1 fruit fly cellular context compared by ENCODE assay signal in the genomic region with DNA sequence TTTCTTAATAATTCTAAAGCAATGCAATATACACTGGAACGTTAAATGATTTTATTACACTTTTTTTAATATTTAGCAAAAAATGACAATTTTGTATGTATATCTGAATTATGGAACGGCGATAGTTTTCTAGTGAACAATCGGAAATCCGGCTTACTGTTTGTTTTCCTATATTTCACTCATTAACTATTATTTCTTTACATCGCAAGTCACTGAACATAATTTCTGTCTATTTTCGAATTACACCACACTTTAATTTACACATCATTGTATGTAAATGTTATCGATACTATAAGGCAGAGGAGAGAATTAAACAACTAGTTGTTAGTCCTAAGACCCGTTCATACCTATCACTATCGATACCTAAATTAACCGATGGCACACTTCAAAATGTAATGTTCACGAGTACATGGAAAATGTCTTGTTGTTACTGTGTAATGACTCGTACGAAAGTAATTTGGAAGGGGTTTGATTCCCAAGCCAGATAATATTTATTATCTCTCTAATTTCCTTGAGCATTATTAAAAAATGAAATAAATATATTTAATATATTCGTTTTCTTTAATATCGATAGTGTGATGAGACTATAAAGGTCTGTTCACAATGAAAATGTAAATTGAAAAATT.
A peak's percentile ranks its signal among the peaks of the same experiment; 100 is the strongest.
TF ChIP-seq lines count a peak whose summit lies in the region.

A gene (minus strand): TSS at position 296 of the 626 bp plus-strand sequence.

TF ChIP-seq in whole organism, embryonic, 481 proteins besides CTCF, POLR2A, EP300 and RAD21 (continued from another document and continues in another):
- TF ChIP-seq CG30020 (tag; optimal IDR thresholded peaks at IDR 0.05; lab: Kevin White, UChicago) = peak; percentile 100
- peak; percentile 77 for TF ChIP-seq CG6791 (GFP tag; IDR thresholded peaks at IDR 0.05; lab: Robert Waterston, UW; ENCODE audit: partially characterized antibody)
- TF ChIP-seq trem (tag; optimal IDR thresholded peaks at IDR 0.05; lab: Kevin White, UChicago) = peak; percentile 79
- TF ChIP-seq CG9215 (GFP tag; IDR thresholded peaks at IDR 0.05; lab: Robert Waterston, UW) = peak; percentile 92
- peak; percentile 96 for TF ChIP-seq Aef1 (GFP tag; IDR thresholded peaks at IDR 0.05; lab: Robert Waterston, UW)
- TF ChIP-seq Bdp1 (GFP tag; optimal IDR thresholded peaks at IDR 0.05; lab: Kevin White, UChicago) = peak; percentile 47
- TF ChIP-seq sqz (GFP tag; optimal IDR thresholded peaks at IDR 0.05; lab: Kevin White, UChicago) = no peak
- TF ChIP-seq CkIIα-i1 (GFP tag; IDR thresholded peaks at IDR 0.05; lab: Robert Waterston, UW) = 0 out of 2 replicates have a peak, but pooled peaks have one; percentile 45
- TF ChIP-seq YL-1 (GFP tag; optimal IDR thresholded peaks at IDR 0.05; lab: Kevin White, UChicago) = no peak
- TF ChIP-seq bbx (GFP tag; IDR thresholded peaks at IDR 0.05; lab: Robert Waterston, UW; ENCODE audit: partially characterized antibody) = peak; percentile 67
- TF ChIP-seq mam (GFP tag; optimal IDR thresholded peaks at IDR 0.05; lab: Kevin White, UChicago) = peak; percentile 80
- TF ChIP-seq pum (GFP tag; optimal IDR thresholded peaks at IDR 0.05; lab: Kevin White, UChicago) = peak; percentile 51
- TF ChIP-seq slbo (GFP tag; IDR thresholded peaks at IDR 0.05; lab: Robert Waterston, UW) = peak; percentile 98
- TF ChIP-seq NFAT (GFP tag; IDR thresholded peaks at IDR 0.05; lab: Robert Waterston, UW) = peak; percentile 95
- TF ChIP-seq lola (GFP tag; optimal IDR thresholded peaks at IDR 0.05; lab: Kevin White, UChicago) = peak in 2 of 3 experiments; percentile 76 to 83
- peak; percentile 94 for TF ChIP-seq E2f1 (GFP tag; IDR thresholded peaks at IDR 0.05; lab: Robert Waterston, UW)
- peak; percentile 81 for TF ChIP-seq CG15514 (GFP tag; optimal IDR thresholded peaks at IDR 0.05; lab: Kevin White, UChicago)
- TF ChIP-seq nom (GFP tag; optimal IDR thresholded peaks at IDR 0.05; lab: Kevin White, UChicago) = no peak
- no peak; the same call in 1 of the 2 replicates for TF ChIP-seq Lim3 (GFP tag; IDR thresholded peaks at IDR 0.05; lab: Robert Waterston, UW)
- peak; percentile 72 for TF ChIP-seq CG12299 (tag; optimal IDR thresholded peaks at IDR 0.05; lab: Kevin White, UChicago)
- TF ChIP-seq bowl (GFP tag; IDR thresholded peaks at IDR 0.05; lab: Robert Waterston, UW) = 0 out of 2 replicates have a peak, but pooled peaks have one; percentile 39
- TF ChIP-seq Sry-δ (GFP tag; optimal IDR thresholded peaks at IDR 0.05; lab: Kevin White, UChicago) = peak; percentile 80
- peak; percentile 81 for TF ChIP-seq CG11696 (GFP tag; IDR thresholded peaks at IDR 0.05; lab: Robert Waterston, UW)
- peak; percentile 11 to 71 for TF ChIP-seq chif (GFP tag; optimal IDR thresholded peaks at IDR 0.05; lab: Kevin White, UChicago)
- TF ChIP-seq Camta (GFP tag; optimal IDR thresholded peaks at IDR 0.05; lab: Kevin White, UChicago) = peak; percentile 40
- TF ChIP-seq CG2199 (GFP tag; IDR thresholded peaks at IDR 0.05; lab: Robert Waterston, UW) = peak; percentile 77; the same call in 2 of the 3 replicates
- peak; percentile 52 for TF ChIP-seq maf-S (GFP tag; optimal IDR thresholded peaks at IDR 0.05; lab: Kevin White, UChicago)
- no peak for TF ChIP-seq Jarid2 (GFP tag; optimal IDR thresholded peaks at IDR 0.05; lab: Kevin White, UChicago)
- no peak for TF ChIP-seq CG1832 (GFP tag; optimal IDR thresholded peaks at IDR 0.05; lab: Kevin White, UChicago)
- TF ChIP-seq shn (GFP tag; optimal IDR thresholded peaks at IDR 0.05; lab: Kevin White, UChicago) = peak; percentile 50
- no peak for TF ChIP-seq CG8478 (optimal IDR thresholded peaks at IDR 0.05; lab: Kevin White, UChicago)
- peak; percentile 54 for TF ChIP-seq CG3995 (GFP tag; optimal IDR thresholded peaks at IDR 0.05; lab: Kevin White, UChicago)
- TF ChIP-seq CG3281 (GFP tag; optimal IDR thresholded peaks at IDR 0.05; lab: Kevin White, UChicago) = peak; percentile 55
- TF ChIP-seq hth (optimal IDR thresholded peaks at IDR 0.05; lab: Kevin White, UChicago) = no peak
- TF ChIP-seq Deaf1 (tag; optimal IDR thresholded peaks at IDR 0.05; lab: Kevin White, UChicago) = no peak
- TF ChIP-seq Usf (GFP tag; optimal IDR thresholded peaks at IDR 0.05; lab: Kevin White, UChicago) = peak; percentile 92
- peak; percentile 23 for TF ChIP-seq CG6254 (GFP tag; optimal IDR thresholded peaks at IDR 0.05; lab: Kevin White, UChicago)
- peak; percentile 43 for TF ChIP-seq NC2β (GFP tag; optimal IDR thresholded peaks at IDR 0.05; lab: Kevin White, UChicago)
- TF ChIP-seq BtbVII (GFP tag; optimal IDR thresholded peaks at IDR 0.05; lab: Kevin White, UChicago) = no peak
- TF ChIP-seq GATAe (GFP tag; conservative IDR thresholded peaks at IDR 0.05; lab: Robert Waterston, UW) = no peak; the same call in 1 of the 2 replicates
- TF ChIP-seq Nf-YB (GFP tag; optimal IDR thresholded peaks at IDR 0.05; lab: Kevin White, UChicago) = peak; percentile 35
- peak; percentile 63 for TF ChIP-seq Mad (GFP tag; optimal IDR thresholded peaks at IDR 0.05; lab: Kevin White, UChicago)
- peak; percentile 89 for TF ChIP-seq Chrac-16 (GFP tag; optimal IDR thresholded peaks at IDR 0.05; lab: Kevin White, UChicago)
- TF ChIP-seq tap (tag; optimal IDR thresholded peaks at IDR 0.05; lab: Kevin White, UChicago) = peak; percentile 59
- TF ChIP-seq H2.0 (GFP tag; IDR thresholded peaks at IDR 0.05; lab: Robert Waterston, UW) = peak; percentile 95
- TF ChIP-seq CG32767 (GFP tag; IDR thresholded peaks at IDR 0.05; lab: Robert Waterston, UW) = peak; percentile 91
- TF ChIP-seq TFAM (GFP tag; optimal IDR thresholded peaks at IDR 0.05; lab: Kevin White, UChicago) = no peak
- TF ChIP-seq hb (GFP tag; IDR thresholded peaks at IDR 0.05; lab: Robert Waterston, UW; ENCODE audit: partially characterized antibody) = no peak; the same call in 2 of the 3 replicates
- TF ChIP-seq CG11085 (GFP tag; IDR thresholded peaks at IDR 0.05; lab: Robert Waterston, UW) = peak; percentile 91
- peak; percentile 66; the same call in 2 of the 3 replicates for TF ChIP-seq vnd (GFP tag; IDR thresholded peaks at IDR 0.05; lab: Robert Waterston, UW; ENCODE audit: partially characterized antibody)
- peak; percentile 87 for TF ChIP-seq CG1233 (GFP tag; optimal IDR thresholded peaks at IDR 0.05; lab: Kevin White, UChicago)
- TF ChIP-seq Hand (GFP tag; optimal IDR thresholded peaks at IDR 0.05; lab: Kevin White, UChicago) = peak; percentile 26
- TF ChIP-seq Nf-YC (tag; optimal IDR thresholded peaks at IDR 0.05; lab: Kevin White, UChicago) = peak; percentile 69
- peak; percentile 65 for TF ChIP-seq D19A (tag; optimal IDR thresholded peaks at IDR 0.05; lab: Kevin White, UChicago)
- peak; percentile 29 for TF ChIP-seq gcm (GFP tag; optimal IDR thresholded peaks at IDR 0.05; lab: Kevin White, UChicago)
- TF ChIP-seq gcm2 (GFP tag; optimal IDR thresholded peaks at IDR 0.05; lab: Kevin White, UChicago) = no peak
- peak; percentile 82 for TF ChIP-seq CG4424 (GFP tag; optimal IDR thresholded peaks at IDR 0.05; lab: Kevin White, UChicago)
- TF ChIP-seq corto (GFP tag; optimal IDR thresholded peaks at IDR 0.05; lab: Kevin White, UChicago) = no peak
- TF ChIP-seq CG7271 (tag; optimal IDR thresholded peaks at IDR 0.05; lab: Kevin White, UChicago) = peak; percentile 45
- TF ChIP-seq CG6272 (GFP tag; IDR thresholded peaks at IDR 0.05; lab: Robert Waterston, UW) = no peak; the same call in 1 of the 2 replicates
- peak; percentile 92 for TF ChIP-seq CG16815 (GFP tag; optimal IDR thresholded peaks at IDR 0.05; lab: Kevin White, UChicago)
- peak; percentile 78 for TF ChIP-seq pzg (GFP tag; optimal IDR thresholded peaks at IDR 0.05; lab: Kevin White, UChicago)
- peak; percentile 59 for TF ChIP-seq MTF-1 (GFP tag; optimal IDR thresholded peaks at IDR 0.05; lab: Kevin White, UChicago; ENCODE audit: borderline replicate concordance)
- TF ChIP-seq ind (GFP tag; optimal IDR thresholded peaks at IDR 0.05; lab: Kevin White, UChicago) = peak; percentile 92
- TF ChIP-seq CG15011 (GFP tag; optimal IDR thresholded peaks at IDR 0.05; lab: Kevin White, UChicago) = peak; percentile 59
- peak; percentile 73 for TF ChIP-seq Drgx (GFP tag; IDR thresholded peaks at IDR 0.05; lab: Robert Waterston, UW)
- peak; percentile 83 for TF ChIP-seq peb (GFP tag; IDR thresholded peaks at IDR 0.05; lab: Robert Waterston, UW)
- TF ChIP-seq CG3838 (GFP tag; optimal IDR thresholded peaks at IDR 0.05; lab: Kevin White, UChicago) = no peak
- no peak for TF ChIP-seq CG12236 (GFP tag; optimal IDR thresholded peaks at IDR 0.05; lab: Kevin White, UChicago)
- peak; percentile 54 for TF ChIP-seq scrt (GFP tag; optimal IDR thresholded peaks at IDR 0.05; lab: Kevin White, UChicago)
- TF ChIP-seq HmgZ (tag; optimal IDR thresholded peaks at IDR 0.05; lab: Kevin White, UChicago) = peak; percentile 83
- TF ChIP-seq zfh2 (GFP tag; optimal IDR thresholded peaks at IDR 0.05; lab: Kevin White, UChicago) = peak; percentile 74
- no peak; the same call in 1 of the 2 replicates for TF ChIP-seq CG4404 (GFP tag; IDR thresholded peaks at IDR 0.05; lab: Robert Waterston, UW)
- peak; percentile 13 for TF ChIP-seq CG18011 (GFP tag; optimal IDR thresholded peaks at IDR 0.05; lab: Kevin White, UChicago)
- peak; percentile 42 for TF ChIP-seq CHES-1-like (GFP tag; optimal IDR thresholded peaks at IDR 0.05; lab: Kevin White, UChicago)
- TF ChIP-seq Meics (GFP tag; optimal IDR thresholded peaks at IDR 0.05; lab: Kevin White, UChicago) = peak; percentile 82
- peak; percentile 73 for TF ChIP-seq Bgb (GFP tag; IDR thresholded peaks at IDR 0.05; lab: Robert Waterston, UW; ENCODE audit: partially characterized antibody)
- TF ChIP-seq CG17912 (GFP tag; optimal IDR thresholded peaks at IDR 0.05; lab: Kevin White, UChicago) = peak; percentile 65
- peak; percentile 48 for TF ChIP-seq CG4282 (GFP tag; optimal IDR thresholded peaks at IDR 0.05; lab: Kevin White, UChicago)
- TF ChIP-seq CG13894 (tag; optimal IDR thresholded peaks at IDR 0.05; lab: Kevin White, UChicago) = peak; percentile 90
- TF ChIP-seq aop (GFP tag; IDR thresholded peaks at IDR 0.05; lab: Robert Waterston, UW) = peak; percentile 78
- TF ChIP-seq Rx (GFP tag; IDR thresholded peaks at IDR 0.05; lab: Robert Waterston, UW) = no peak
- TF ChIP-seq CG17568 (GFP tag; optimal IDR thresholded peaks at IDR 0.05; lab: Kevin White, UChicago) = no peak
- TF ChIP-seq CG17361 (GFP tag; IDR thresholded peaks at IDR 0.05; lab: Robert Waterston, UW) = peak; percentile 93
- TF ChIP-seq gce (GFP tag; IDR thresholded peaks at IDR 0.05; lab: Robert Waterston, UW) = no peak; the same call in 2 of the 3 replicates
- TF ChIP-seq CG12769 (tag; optimal IDR thresholded peaks at IDR 0.05; lab: Kevin White, UChicago) = peak; percentile 76
- TF ChIP-seq otp (GFP tag; IDR thresholded peaks at IDR 0.05; lab: Robert Waterston, UW) = no peak; the same call in 2 of the 3 replicates
- peak; percentile 78 for TF ChIP-seq CG10147 (GFP tag; optimal IDR thresholded peaks at IDR 0.05; lab: Kevin White, UChicago)
- TF ChIP-seq CG2129 (GFP tag; IDR thresholded peaks at IDR 0.05; lab: Robert Waterston, UW; ENCODE audit: partially characterized antibody) = peak; percentile 19; the same call in 1 of the 2 replicates
- no peak for TF ChIP-seq dimm (GFP tag; IDR thresholded peaks at IDR 0.05; lab: Robert Waterston, UW)
- no peak for TF ChIP-seq usp (GFP tag; optimal IDR thresholded peaks at IDR 0.05; lab: Kevin White, UChicago)
- peak; percentile 85 for TF ChIP-seq CG13424 (tag; optimal IDR thresholded peaks at IDR 0.05; lab: Kevin White, UChicago)
- peak; percentile 96 for TF ChIP-seq CoRest (tag; optimal IDR thresholded peaks at IDR 0.05; lab: Kevin White, UChicago)
- TF ChIP-seq lbe (GFP tag; optimal IDR thresholded peaks at IDR 0.05; lab: Kevin White, UChicago) = no peak
- TF ChIP-seq pho (GFP tag; optimal IDR thresholded peaks at IDR 0.05; lab: Kevin White, UChicago) = no peak
- peak; percentile 7 for TF ChIP-seq CG3163 (GFP tag; optimal IDR thresholded peaks at IDR 0.05; lab: Kevin White, UChicago)
- peak in 1 of 2 experiments; percentile 0 for TF ChIP-seq insv (GFP tag; optimal IDR thresholded peaks at IDR 0.05; lab: Kevin White, UChicago)
- TF ChIP-seq CG18599 (GFP tag; optimal IDR thresholded peaks at IDR 0.05; lab: Kevin White, UChicago) = no peak
- no peak for TF ChIP-seq Tbp (GFP tag; optimal IDR thresholded peaks at IDR 0.05; lab: Kevin White, UChicago)
- TF ChIP-seq nerfin-1 (tag; optimal IDR thresholded peaks at IDR 0.05; lab: Kevin White, UChicago) = peak; percentile 67
- peak; percentile 5 for TF ChIP-seq CG6813 (GFP tag; optimal IDR thresholded peaks at IDR 0.05; lab: Kevin White, UChicago)
- TF ChIP-seq Fer3 (tag; optimal IDR thresholded peaks at IDR 0.05; lab: Kevin White, UChicago) = peak; percentile 91
- TF ChIP-seq Mrtf (GFP tag; IDR thresholded peaks at IDR 0.05; lab: Robert Waterston, UW) = peak; percentile 96
- TF ChIP-seq CG32772 (GFP tag; IDR thresholded peaks at IDR 0.05; lab: Robert Waterston, UW) = peak; percentile 96; the same call in 1 of the 2 replicates
- TF ChIP-seq PHDP (tag; optimal IDR thresholded peaks at IDR 0.05; lab: Kevin White, UChicago) = peak; percentile 85
- peak; percentile 47 for TF ChIP-seq Spps (tag; optimal IDR thresholded peaks at IDR 0.05; lab: Kevin White, UChicago)
- TF ChIP-seq CG18476 (GFP tag; optimal IDR thresholded peaks at IDR 0.05; lab: Kevin White, UChicago) = peak; percentile 53
- TF ChIP-seq CG11560 (tag; IDR thresholded peaks at IDR 0.05; lab: Robert Waterston, UW) = no peak; the same call in 2 of the 3 replicates
- TF ChIP-seq Hmr (GFP tag; optimal IDR thresholded peaks at IDR 0.05; lab: Kevin White, UChicago) = peak; percentile 80
- TF ChIP-seq CG1529 (GFP tag; optimal IDR thresholded peaks at IDR 0.05; lab: Kevin White, UChicago) = peak; percentile 61
- TF ChIP-seq onecut (GFP tag; IDR thresholded peaks at IDR 0.05; lab: Robert Waterston, UW) = peak; percentile 76
- peak; percentile 88 for TF ChIP-seq Oli (tag; optimal IDR thresholded peaks at IDR 0.05; lab: Kevin White, UChicago)
- TF ChIP-seq stc (GFP tag; IDR thresholded peaks at IDR 0.05; lab: Robert Waterston, UW) = peak; percentile 86
- TF ChIP-seq abd-A (tag; optimal IDR thresholded peaks at IDR 0.05; lab: Kevin White, UChicago) = no peak
- no peak for TF ChIP-seq sd (tag; optimal IDR thresholded peaks at IDR 0.05; lab: Kevin White, UChicago)
- peak; percentile 82 for TF ChIP-seq pnt (GFP tag; optimal IDR thresholded peaks at IDR 0.05; lab: Kevin White, UChicago)
- TF ChIP-seq CG10267 (tag; optimal IDR thresholded peaks at IDR 0.05; lab: Kevin White, UChicago) = peak; percentile 69
- peak; percentile 96 for TF ChIP-seq Gug (GFP tag; IDR thresholded peaks at IDR 0.05; lab: Robert Waterston, UW)
- TF ChIP-seq ewg (GFP tag; optimal IDR thresholded peaks at IDR 0.05; lab: Kevin White, UChicago) = peak; percentile 87
- TF ChIP-seq CG2678 (tag; optimal IDR thresholded peaks at IDR 0.05; lab: Kevin White, UChicago) = no peak
